Worm (Caenorhabditis elegans): ENCODE results near the gene C29E4.14.
A peak's percentile ranks its signal among the peaks of the same experiment; 100 is the strongest.

The C29E4.14 gene

ce11 chrIII:7928549-7929129, 8.7 kb downstream of the C29E4.14 start, which contains the start of the genes C29E4.13 and npp-15 (continued):
- TF ChIP-seq nfya-2 (GFP tag; IDR thresholded peaks at IDR 0.05) (no peak), lin-26 (GFP tag; IDR thresholded peaks at IDR 0.05) (no peak), tbp1 (GFP tag; optimal IDR thresholded peaks at IDR 0.05) (peak; percentile 1), nfya-1 (tag; optimal IDR thresholded peaks at IDR 0.05; ENCODE audit: borderline replicate concordance, insufficient read depth) (no peak), D2030.7 (GFP tag; IDR thresholded peaks at IDR 0.05) (peak; percentile 50), ztf-25 (GFP tag; IDR thresholded peaks at IDR 0.05) (no peak), attf-3 (GFP tag; conservative IDR thresholded peaks at IDR 0.05) (peak; percentile 53; the same call in 1 of the 2 replicates), ztf-18 (tag; optimal IDR thresholded peaks at IDR 0.05) (peak; percentile 90), dox-1 (GFP tag; IDR thresholded peaks at IDR 0.05) (no peak), pha-4 (tag; optimal IDR thresholded peaks at IDR 0.05) (no peak), C06A6.2 (GFP tag; conservative IDR thresholded peaks at IDR 0.05) (no peak), unc-130 (GFP tag; optimal IDR thresholded peaks at IDR 0.05) (peak; percentile 9), nhr-90 (tag; optimal IDR thresholded peaks at IDR 0.05) (no peak), atf-7 (tag; optimal IDR thresholded peaks at IDR 0.05) (no peak), bed-2 (GFP tag; IDR thresholded peaks at IDR 0.05) (no peak), ets-4 (GFP tag; optimal IDR thresholded peaks at IDR 0.05) (no peak), pbrm-1 (GFP tag; IDR thresholded peaks at IDR 0.05) (no peak), dpl-1 (GFP tag; optimal IDR thresholded peaks at IDR 0.05) (peak; percentile 72), lag-1 (GFP tag; IDR thresholded peaks at IDR 0.05) (no peak), egrh-3 (GFP tag; IDR thresholded peaks at IDR 0.05) (no peak), F57C9.4 (tag; optimal IDR thresholded peaks at IDR 0.05) (no peak), nhr-179 (tag; optimal IDR thresholded peaks at IDR 0.05) (no peak), aptf-3 (GFP tag; IDR thresholded peaks at IDR 0.05) (no peak)

- no peak for TF ChIP-seq somi-1 (GFP tag; optimal IDR thresholded peaks at IDR 0.05)
- TF ChIP-seq cebp-1 (GFP tag; IDR thresholded peaks at IDR 0.05): no peak
- TF ChIP-seq cebp-1 (tag; optimal IDR thresholded peaks at IDR 0.05): peak; percentile 85
- TF ChIP-seq Y67H2A.10 (GFP tag; conservative IDR thresholded peaks at IDR 0.05): no peak
- TF ChIP-seq bed-1 (GFP tag; IDR thresholded peaks at IDR 0.05): no peak
- TF ChIP-seq tlf-1 (GFP tag; optimal IDR thresholded peaks at IDR 0.05): no peak
Measured at ce11 chrIII:7933235-7933634, 13.3 kb downstream of the C29E4.14 start, which contains the start of gene ran-2. ran-2 (plus strand) TSS chrIII:7933535.

ce11 chrIII:7937548-7937947, 17.6 kb downstream of the C29E4.14 start, which contains the start of gene C29E4.10:
C29E4.10 (plus strand) TSS chrIII:7937848.
- no peak for TF ChIP-seq nfyb-1 (GFP tag; IDR thresholded peaks at IDR 0.05)
- TF ChIP-seq F23B12.7 (tag; optimal IDR thresholded peaks at IDR 0.05; ENCODE audit: insufficient read depth): no peak
- no peak for TF ChIP-seq attf-6 (GFP tag; IDR thresholded peaks at IDR 0.05)
- no peak for TF ChIP-seq D2030.7 (GFP tag; IDR thresholded peaks at IDR 0.05)
- TF ChIP-seq bed-1 (GFP tag; IDR thresholded peaks at IDR 0.05): no peak
- TF ChIP-seq mxl-1 (tag; optimal IDR thresholded peaks at IDR 0.05): no peak
- TF ChIP-seq K12H6.12 (tag; optimal IDR thresholded peaks at IDR 0.05): no peak
- no peak for TF ChIP-seq F33H1.4 (GFP tag; IDR thresholded peaks at IDR 0.05)
- TF ChIP-seq nhr-120 (GFP tag; IDR thresholded peaks at IDR 0.05): no peak
- TF ChIP-seq fkh-3 (tag; optimal IDR thresholded peaks at IDR 0.05): no peak
